Worm (Caenorhabditis elegans): Measurements from ENCODE around the gene atx-2.

atx-2 gene

DNA sequence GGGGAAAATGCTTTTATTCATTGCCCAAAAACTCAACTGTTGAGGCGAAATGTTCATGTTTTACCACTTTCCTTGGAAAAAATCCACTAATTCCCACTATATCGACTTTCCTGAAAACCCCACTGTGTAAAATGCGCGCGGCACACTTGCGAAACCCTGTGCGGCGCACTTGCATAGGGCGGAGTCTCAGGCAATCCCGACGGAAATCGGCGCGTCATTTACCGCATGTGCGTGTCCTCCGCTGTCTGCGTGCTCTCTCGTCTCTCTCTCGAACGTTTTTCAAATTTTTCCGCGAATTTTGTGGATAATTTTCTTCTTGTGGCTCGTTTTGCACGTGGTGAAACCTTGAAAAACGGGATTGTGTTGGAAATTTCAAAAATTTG lies at the start of gene atx-2:
Gene atx-2, plus strand, starts transcription at position 226 of the 383 bp plus-strand sequence.
- TF ChIP-seq ceh-22 (tag; optimal IDR thresholded peaks at IDR 0.05) (peak; percentile 98), lim-6 (tag; optimal IDR thresholded peaks at IDR 0.05) (peak; percentile 98), nhr-232 (tag; optimal IDR thresholded peaks at IDR 0.05) (peak; percentile 96), pat-9 (tag; optimal IDR thresholded peaks at IDR 0.05) (peak; percentile 98), ceh-24 (tag; optimal IDR thresholded peaks at IDR 0.05) (peak; percentile 93), unc-86 (tag; optimal IDR thresholded peaks at IDR 0.05) (peak; percentile 98), syd-9 (tag; optimal IDR thresholded peaks at IDR 0.05) (peak; percentile 98), pqm-1 (tag; optimal IDR thresholded peaks at IDR 0.05) (peak; percentile 92), ets-4 (tag; optimal IDR thresholded peaks at IDR 0.05) (peak; percentile 86), ceh-19 (GFP tag; optimal IDR thresholded peaks at IDR 0.05) (peak; percentile 98), ceh-2 (tag; optimal IDR thresholded peaks at IDR 0.05) (peak; percentile 97), tbx-7 (tag; optimal IDR thresholded peaks at IDR 0.05) (peak; percentile 90), pax-1 (tag; optimal IDR thresholded peaks at IDR 0.05) (no peak), elt-4 (tag; optimal IDR thresholded peaks at IDR 0.05) (peak; percentile 96), pha-4 (tag; optimal IDR thresholded peaks at IDR 0.05) (no peak), dve-1 (tag; optimal IDR thresholded peaks at IDR 0.05) (peak; percentile 78), fkh-10 (GFP tag; optimal IDR thresholded peaks at IDR 0.05) (peak; percentile 93), tbx-2 (tag; optimal IDR thresholded peaks at IDR 0.05) (peak; percentile 99), ceh-31 (tag; optimal IDR thresholded peaks at IDR 0.05) (peak; percentile 99), unc-42 (tag; optimal IDR thresholded peaks at IDR 0.05) (peak; percentile 84), ztf-16 (tag; optimal IDR thresholded peaks at IDR 0.05) (peak; percentile 98), sox-2 (GFP tag; IDR thresholded peaks at IDR 0.05) (peak; percentile 94), nfya-1 (tag; optimal IDR thresholded peaks at IDR 0.05) (peak; percentile 98), rnt-1 (tag; optimal IDR thresholded peaks at IDR 0.05) (peak; percentile 99), dmd-4 (tag; optimal IDR thresholded peaks at IDR 0.05; ENCODE audit: borderline replicate concordance) (peak; percentile 97), ceh-48 (tag; optimal IDR thresholded peaks at IDR 0.05) (peak; percentile 97), elt-2 (tag; optimal IDR thresholded peaks at IDR 0.05) (peak; percentile 99), pag-3 (tag; optimal IDR thresholded peaks at IDR 0.05; ENCODE audit: borderline replicate concordance) (peak; percentile 97), eyg-1 (tag; optimal IDR thresholded peaks at IDR 0.05) (peak; percentile 98), T23F11.4 (GFP tag; optimal IDR thresholded peaks at IDR 0.05) (peak; percentile 97), K09A11.1 (tag; optimal IDR thresholded peaks at IDR 0.05; ENCODE audit: insufficient read depth) (peak; percentile 98), mec-3 (tag; optimal IDR thresholded peaks at IDR 0.05; ENCODE audit: borderline replicate concordance) (peak; percentile 96), npax-4 (tag; optimal IDR thresholded peaks at IDR 0.05) (peak; percentile 89), hlh-13 (GFP tag; optimal IDR thresholded peaks at IDR 0.05) (peak; percentile 87), nhr-11 (tag; optimal IDR thresholded peaks at IDR 0.05) (peak; percentile 81), zip-5 (tag; optimal IDR thresholded peaks at IDR 0.05) (peak; percentile 95), lin-11 (tag; optimal IDR thresholded peaks at IDR 0.05) (peak; percentile 94), fkh-6 (tag; optimal IDR thresholded peaks at IDR 0.05) (peak; percentile 95), madf-2 (tag; optimal IDR thresholded peaks at IDR 0.05) (peak; percentile 96), sox-4 (tag; optimal IDR thresholded peaks at IDR 0.05) (peak; percentile 99), che-1 (tag; optimal IDR thresholded peaks at IDR 0.05) (peak; percentile 93), ceh-6 (GFP tag; optimal IDR thresholded peaks at IDR 0.05) (peak; percentile 97), hlh-15 (tag; optimal IDR thresholded peaks at IDR 0.05) (peak; percentile 96), unc-55 (GFP tag; optimal IDR thresholded peaks at IDR 0.05) (peak; percentile 48), unc-3 (GFP tag; conservative IDR thresholded peaks at IDR 0.05) (peak; percentile 98), unc-3 (tag; optimal IDR thresholded peaks at IDR 0.05) (peak; percentile 99), C08G9.2 (tag; optimal IDR thresholded peaks at IDR 0.05) (peak; percentile 95), hlh-8 (tag; optimal IDR thresholded peaks at IDR 0.05) (peak; percentile 99), ceh-9 (tag; optimal IDR thresholded peaks at IDR 0.05) (peak; percentile 87), hlh-30 (tag; optimal IDR thresholded peaks at IDR 0.05; ENCODE audit: insufficient read depth) (peak; percentile 74), Y22D7AL.16 (tag; optimal IDR thresholded peaks at IDR 0.05) (peak; percentile 93), fax-1 (tag; optimal IDR thresholded peaks at IDR 0.05) (peak; percentile 97), ceh-45 (GFP tag; IDR thresholded peaks at IDR 0.05) (peak; percentile 99)

Measured in whole organism, late embryonic.